Fruit fly (Drosophila melanogaster): Measurements from ENCODE around the gene CG3014.

Gene CG3014

DNA sequence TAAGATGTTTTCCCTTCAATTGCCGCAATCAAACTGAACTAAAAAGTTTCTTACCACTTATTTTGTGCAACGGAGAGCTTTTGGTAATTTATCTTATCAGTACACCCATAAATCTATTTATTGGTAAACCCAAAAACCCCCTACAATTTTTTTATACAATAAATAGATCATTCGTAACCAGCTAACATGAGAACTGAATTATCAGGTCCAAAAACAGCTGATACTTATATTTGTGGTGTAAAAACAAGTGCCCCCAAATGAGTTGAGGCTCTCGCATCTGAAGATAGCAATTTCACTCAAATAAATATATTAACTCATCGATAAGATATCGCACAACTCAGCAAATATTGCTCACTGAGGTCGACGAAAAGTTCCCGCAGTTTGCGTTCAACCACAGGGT lies 14.7 kb downstream of the CG3014 start, which contains the start of gene CG18748:
Gene CG18748, minus strand, starts transcription at position 25 of the 400 bp plus-strand sequence.
- TF ChIP-seq Met (GFP tag; optimal IDR thresholded peaks at IDR 0.05) (no peak), CG6163 (GFP tag; IDR thresholded peaks at IDR 0.05) (no peak), fkh (GFP tag; optimal IDR thresholded peaks at IDR 0.05) (peak; percentile 2), svp (GFP tag) (peak; percentile 85), vri (GFP tag; optimal IDR thresholded peaks at IDR 0.05) (peak; percentile 73)

DNA sequence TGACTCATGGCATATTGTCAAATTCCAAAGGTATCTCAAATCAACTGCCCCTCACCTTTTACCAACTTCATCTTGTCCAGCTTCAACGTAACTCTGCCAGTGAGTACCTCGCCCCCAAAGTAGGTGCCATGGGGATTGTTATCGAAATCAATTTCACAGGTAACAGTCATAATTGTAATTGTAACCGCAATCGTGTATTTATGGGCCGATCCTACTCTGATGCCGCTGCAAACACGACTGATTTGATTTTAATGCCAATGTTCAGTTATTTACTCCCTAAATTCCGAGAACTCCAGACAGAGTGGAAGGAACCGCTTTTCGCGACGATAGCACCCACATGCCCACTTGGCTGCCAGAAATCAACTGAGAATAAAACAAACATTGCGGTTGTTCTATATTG lies 16.8 kb downstream of the CG3014 start, which contains the start of gene CG18745:
Gene CG18745, minus strand, starts transcription at position 336 of the 400 bp plus-strand sequence.
- TF ChIP-seq CG3032 (tag; optimal IDR thresholded peaks at IDR 0.05) (no peak), fkh (GFP tag; optimal IDR thresholded peaks at IDR 0.05) (peak; percentile 14), CG10631 (GFP tag; optimal IDR thresholded peaks at IDR 0.05) (no peak), spab (GFP tag; optimal IDR thresholded peaks at IDR 0.05) (no peak), vri (GFP tag; optimal IDR thresholded peaks at IDR 0.05) (peak; percentile 57), CG32006 (GFP tag; optimal IDR thresholded peaks at IDR 0.05) (no peak), dsx (GFP tag; optimal IDR thresholded peaks at IDR 0.05; ENCODE audit: poor library complexity, severe bottlenecking) (no peak), CG16779 (tag; optimal IDR thresholded peaks at IDR 0.05) (no peak), Lpt (GFP tag; optimal IDR thresholded peaks at IDR 0.05) (no peak), net (GFP tag; optimal IDR thresholded peaks at IDR 0.05) (no peak), OdsH (GFP tag; optimal IDR thresholded peaks at IDR 0.05) (no peak), CG11762 (GFP tag; optimal IDR thresholded peaks at IDR 0.05; ENCODE audit: insufficient read depth) (no peak), Hr4 (GFP tag; optimal IDR thresholded peaks at IDR 0.05) (no peak)

DNA sequence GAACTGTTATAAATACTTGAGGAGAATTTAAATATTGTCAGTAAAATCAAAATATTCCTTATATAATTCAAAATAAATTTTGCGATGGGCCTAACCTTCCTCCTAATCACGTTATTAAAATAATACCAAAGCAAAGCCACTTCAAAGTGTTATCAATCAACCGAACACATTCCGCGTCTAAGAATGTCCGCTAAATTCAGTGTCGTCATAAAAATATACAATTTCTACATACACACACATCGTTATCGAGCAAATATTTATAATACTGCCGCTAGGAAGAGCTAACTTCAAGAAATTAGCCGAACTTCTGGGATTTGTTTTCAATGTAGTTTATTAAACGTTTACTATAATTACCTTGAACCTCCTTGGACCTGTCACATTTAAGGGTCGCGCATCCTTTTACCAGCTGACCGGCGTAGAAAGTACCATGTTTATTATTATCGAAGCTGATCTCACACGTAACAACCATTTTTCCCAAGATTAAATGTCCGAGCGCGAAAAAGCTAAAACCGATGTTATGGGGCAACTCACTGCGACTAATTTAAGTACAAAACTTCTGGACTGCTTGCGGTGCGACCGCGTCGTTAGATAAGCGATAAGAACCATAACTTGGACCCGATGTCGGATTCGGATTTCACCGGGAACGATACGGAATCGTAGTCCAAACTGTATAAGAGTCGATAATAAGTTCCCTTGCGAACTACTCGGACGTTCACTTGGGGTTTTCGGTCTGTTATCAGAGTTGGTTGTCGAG lies 19.5 kb downstream of the CG3014 start, which contains the start of gene CG18747:
Gene CG18747, minus strand, starts transcription at position 514 of the 754 bp plus-strand sequence.
- TF ChIP-seq CG6792 (GFP tag; optimal IDR thresholded peaks at IDR 0.05) (no peak), svp (GFP tag) (peak; percentile 51), CG8119 (GFP tag; IDR thresholded peaks at IDR 0.05) (no peak), achi (GFP tag; optimal IDR thresholded peaks at IDR 0.05) (no peak), ss (GFP tag; optimal IDR thresholded peaks at IDR 0.05) (no peak), spab (GFP tag; optimal IDR thresholded peaks at IDR 0.05) (no peak), CG16779 (tag; optimal IDR thresholded peaks at IDR 0.05) (no peak), vri (GFP tag; optimal IDR thresholded peaks at IDR 0.05) (peak; percentile 76), cyc (GFP tag; optimal IDR thresholded peaks at IDR 0.05) (no peak)

DNA sequence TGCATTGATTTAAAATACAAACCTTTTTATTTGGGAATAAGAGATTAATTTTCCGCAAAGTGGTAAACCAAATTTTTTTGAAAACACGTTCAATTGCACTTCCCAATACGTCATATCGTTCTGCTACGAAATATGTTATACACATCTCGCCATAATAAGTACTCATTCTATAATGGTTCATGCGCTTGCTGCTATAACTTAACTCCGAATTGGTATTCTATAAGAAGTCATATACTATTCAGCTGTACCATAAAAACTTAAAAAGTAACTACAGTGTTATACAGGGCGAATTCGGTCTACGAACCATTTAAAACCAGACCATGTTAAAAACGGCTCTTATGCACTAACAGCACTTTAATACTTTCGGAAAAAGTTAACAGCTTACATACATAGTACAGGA lies 23.0 kb downstream of the CG3014 start:
- peak; percentile 50 for TF ChIP-seq CG10669 (GFP tag; optimal IDR thresholded peaks at IDR 0.05)
- peak; percentile 39 for TF ChIP-seq OdsH (GFP tag; optimal IDR thresholded peaks at IDR 0.05)
- peak; percentile 26 for TF ChIP-seq pdm3 (GFP tag; optimal IDR thresholded peaks at IDR 0.05)
- no peak for TF ChIP-seq topi (GFP tag; optimal IDR thresholded peaks at IDR 0.05)
- TF ChIP-seq achi (GFP tag; optimal IDR thresholded peaks at IDR 0.05) = no peak
- no peak for TF ChIP-seq CG32006 (GFP tag; optimal IDR thresholded peaks at IDR 0.05)
- no peak for TF ChIP-seq CG15336 (GFP tag; IDR thresholded peaks at IDR 0.05)
- TF ChIP-seq CG6808 (GFP tag; optimal IDR thresholded peaks at IDR 0.05) = peak; percentile 4

DNA sequence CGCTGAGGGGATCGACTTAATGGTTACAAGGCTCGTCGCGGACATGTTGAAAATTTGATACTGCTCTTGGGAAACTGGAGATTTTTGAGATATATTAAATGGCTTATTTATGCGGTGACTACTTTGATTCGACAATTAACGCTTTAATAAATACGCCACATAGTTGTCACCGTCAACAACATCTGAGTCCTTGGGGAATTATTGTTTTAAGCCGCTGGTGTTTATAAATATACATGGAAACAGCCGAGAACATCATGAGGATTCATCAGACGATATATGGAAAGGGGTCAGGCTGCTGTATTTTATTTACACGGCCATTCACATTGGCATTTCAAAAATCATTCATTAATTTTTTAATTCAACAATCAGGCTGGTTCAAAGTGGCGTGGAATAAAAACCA lies 30.9 kb downstream of the CG3014 start, which contains the start of gene CG11286:
Gene CG11286, minus strand, starts transcription at position 101 of the 400 bp plus-strand sequence.
- TF ChIP-seq spab (GFP tag; optimal IDR thresholded peaks at IDR 0.05) (no peak), CG16779 (tag; optimal IDR thresholded peaks at IDR 0.05) (no peak)

DNA sequence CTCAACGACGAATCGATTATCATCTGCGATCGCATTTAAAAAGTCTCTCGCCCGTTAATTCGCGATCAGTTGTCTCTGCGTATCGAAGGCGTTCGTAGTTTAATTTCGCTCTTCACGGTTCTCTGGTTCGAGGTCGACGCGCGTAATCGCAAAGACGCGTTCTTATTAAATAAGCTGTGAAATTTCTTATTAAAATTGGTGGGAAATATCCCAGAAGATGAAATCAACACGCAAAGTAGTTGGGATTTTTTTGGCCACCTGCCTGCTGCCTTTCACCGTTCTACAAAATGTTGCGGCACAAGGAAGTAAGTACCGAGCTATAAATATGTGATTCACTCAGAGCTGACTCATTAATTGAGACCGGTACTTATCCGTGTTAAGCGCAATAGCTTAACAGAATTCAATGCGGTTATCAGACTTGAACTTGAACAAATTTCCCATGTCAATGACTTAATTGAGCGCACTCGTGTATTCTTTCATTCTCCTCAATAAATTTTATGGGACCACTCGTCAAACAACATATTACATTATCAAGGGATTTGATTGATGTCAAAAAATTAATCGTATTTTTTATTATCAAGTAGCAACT lies 41.5 kb downstream of the CG3014 start:
- TF ChIP-seq fkh (GFP tag; optimal IDR thresholded peaks at IDR 0.05) (no peak), CG9139 (GFP tag; optimal IDR thresholded peaks at IDR 0.05) (no peak), svp (GFP tag) (peak; percentile 95), ss (GFP tag; optimal IDR thresholded peaks at IDR 0.05) (no peak), Eip78C (GFP tag) (peak; percentile 45), topi (GFP tag; optimal IDR thresholded peaks at IDR 0.05) (no peak), CG6276 (GFP tag; optimal IDR thresholded peaks at IDR 0.05) (no peak), CG6163 (GFP tag; IDR thresholded peaks at IDR 0.05) (no peak), vri (GFP tag; optimal IDR thresholded peaks at IDR 0.05) (peak; percentile 12), Sox15 (GFP tag; optimal IDR thresholded peaks at IDR 0.05) (no peak), CG8632 (GFP tag; optimal IDR thresholded peaks at IDR 0.05) (no peak)

Data from whole organism, prepupa.